Worm (Caenorhabditis elegans): Measurements from ENCODE around the gene crp-1.

DNA sequence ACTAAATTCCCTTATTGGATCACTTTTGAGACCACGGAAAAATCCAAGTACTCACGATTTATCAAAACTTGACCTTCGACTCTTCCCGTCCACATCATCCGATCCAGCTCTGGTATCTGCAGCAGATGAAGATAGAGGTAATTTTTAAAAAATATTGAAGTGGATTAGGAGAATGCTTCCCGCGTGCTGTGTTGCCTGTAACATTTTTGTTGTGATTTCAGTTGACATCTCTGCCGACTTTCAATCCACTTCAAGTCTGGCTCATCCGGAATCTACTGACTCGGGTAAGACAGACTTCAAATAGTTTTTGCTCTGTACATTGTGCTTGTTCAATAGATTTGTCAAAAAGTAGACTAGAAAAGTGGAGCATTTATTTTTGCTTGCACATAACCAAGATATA, 2.9 kb upstream of the crp-1 start:
- TF ChIP-seq nhr-28 (tag; optimal IDR thresholded peaks at IDR 0.05), result no peak
- no peak for TF ChIP-seq nhr-11 (tag; optimal IDR thresholded peaks at IDR 0.05)
- no peak for TF ChIP-seq ztf-4 (tag; optimal IDR thresholded peaks at IDR 0.05)
- no peak for TF ChIP-seq unc-62 (GFP tag; optimal IDR thresholded peaks at IDR 0.05)
- TF ChIP-seq mdl-1 (tag; optimal IDR thresholded peaks at IDR 0.05), result no peak
- no peak for TF ChIP-seq nhr-12 (tag; optimal IDR thresholded peaks at IDR 0.05)
- no peak for TF ChIP-seq egl-27 (tag; optimal IDR thresholded peaks at IDR 0.05)

Measured in whole organism, L3 larva.